Worm (Caenorhabditis elegans) whole organism, young adult: ENCODE data around the gene C04E6.7.

Source experiments
- B0261.1 ChIP-seq: sonication (generic microtip); optimal IDR thresholded peaks from 2 replicates; lab custom pipeline; 2016; ENCODE audit warnings: mild to moderate bottlenecking, missing genetic modification characterization, moderate library complexity, missing compliant biosample characterization
- C06A6.2 ChIP-seq: fragments of 200-800 bp; sonication (Bioruptor generic); conservative IDR thresholded peaks from 2 replicates; pipeline ENCODE4 v1.3.6; 2022; ENCODE audit warnings: missing genetic modification characterization, missing compliant biosample characterization
- F10E7.11 ChIP-seq: sonication (generic microtip); optimal IDR thresholded peaks from 2 replicates; lab custom pipeline; 2017; ENCODE audit warnings: mild to moderate bottlenecking, missing genetic modification characterization, moderate library complexity, missing compliant biosample characterization
- F33H1.4 ChIP-seq: fragments of 200-800 bp; sonication (Bioruptor generic); IDR thresholded peaks from 2 replicates; pipeline ENCODE4 v1.3.6; 2022; ENCODE audit warnings: missing genetic modification reagents, missing genetic modification characterization, missing compliant biosample characterization
- F37B4.10 ChIP-seq: fragments of 200-800 bp; sonication (Bioruptor generic); IDR thresholded peaks from 2 replicates; pipeline ENCODE4 v1.3.6; 2022; ENCODE audit warnings: missing genetic modification characterization, missing compliant biosample characterization
- F55B11.4 ChIP-seq: sonication (generic microtip); optimal IDR thresholded peaks from 2 replicates; lab custom pipeline; 2016; ENCODE audit warnings: missing compliant biosample characterization, missing genetic modification characterization, borderline replicate concordance; ENCODE audit not compliant: insufficient read depth
- F57A8.1 ChIP-seq: fragments of 200-800 bp; sonication (Bioruptor generic); optimal IDR thresholded peaks from 2 replicates; lab custom pipeline; 2018; ENCODE audit warnings: mild to moderate bottlenecking, missing genetic modification characterization, moderate library complexity, missing compliant biosample characterization
- F57C9.4 ChIP-seq: sonication (generic microtip); optimal IDR thresholded peaks from 2 replicates; lab custom pipeline; 2017; ENCODE audit warnings: mild to moderate bottlenecking, missing genetic modification characterization, missing compliant biosample characterization
- K12H6.12 ChIP-seq: fragments of 200-800 bp; sonication (Bioruptor generic); optimal IDR thresholded peaks from 2 replicates; lab custom pipeline; 2018; ENCODE audit warnings: mild to moderate bottlenecking, missing genetic modification characterization, missing compliant biosample characterization
- Y79H2A.3 ChIP-seq: fragments of 200-800 bp; sonication (Bioruptor generic); conservative IDR thresholded peaks from 2 replicates; pipeline ENCODE4 v1.3.6; 2022; ENCODE audit warnings: missing genetic modification reagents, missing genetic modification characterization, missing compliant biosample characterization
- akir-1 ChIP-seq: fragments of 200-800 bp; sonication (Bioruptor generic); optimal IDR thresholded peaks from 2 replicates; lab custom pipeline; 2018; ENCODE audit warnings: mild to moderate bottlenecking, missing genetic modification characterization, moderate library complexity, missing compliant biosample characterization
- ama-1 ChIP-seq, 3 experiments: fragments of 150-350 bp in 1 of 3; sonication (generic microtip) in 2 of 3; optimal IDR thresholded peaks; 2 replicates each; lab custom pipeline; 2014 to 2018; ENCODE audit warnings: missing biosample characterization in 2 of 3, missing genetic modification characterization in 2 of 3, missing genetic modification reagents in 2 of 3
- aptf-2 ChIP-seq: fragments of 200-800 bp; sonication (Bioruptor generic); conservative IDR thresholded peaks from 2 replicates; pipeline ENCODE4 v1.3.6; 2022; ENCODE audit warnings: missing genetic modification reagents, missing genetic modification characterization, missing compliant biosample characterization
- attf-5 ChIP-seq: fragments of 200-800 bp; sonication (Bioruptor generic); optimal IDR thresholded peaks from 2 replicates; lab custom pipeline; 2018; ENCODE audit warnings: mild to moderate bottlenecking, missing genetic modification characterization, missing compliant biosample characterization
- bed-1 ChIP-seq: fragments of 200-800 bp; sonication (Bioruptor generic); IDR thresholded peaks from 2 replicates; pipeline ENCODE4 v1.3.6; 2022; ENCODE audit warnings: missing genetic modification reagents, missing genetic modification characterization, missing compliant biosample characterization
- ceh-100 ChIP-seq: fragments of 200-800 bp; sonication (Bioruptor generic); IDR thresholded peaks from 2 replicates; pipeline ENCODE4 v1.3.6; 2022; ENCODE audit warnings: missing genetic modification reagents, missing genetic modification characterization, missing compliant biosample characterization
- ceh-58 ChIP-seq: fragments of 200-800 bp; sonication (Bioruptor generic); IDR thresholded peaks from 2 replicates; pipeline ENCODE4 v1.3.6; 2022; ENCODE audit warnings: missing genetic modification characterization, missing compliant biosample characterization
- ceh-79 ChIP-seq: sonication (generic microtip); optimal IDR thresholded peaks from 2 replicates; lab custom pipeline; 2017; ENCODE audit warnings: mild to moderate bottlenecking, missing genetic modification characterization, missing compliant biosample characterization
- chd-7 ChIP-seq: sonication (generic microtip); optimal IDR thresholded peaks from 2 replicates; lab custom pipeline; 2016; ENCODE audit warnings: mild to moderate bottlenecking, missing genetic modification characterization, moderate library complexity, missing compliant biosample characterization
- dpl-1 ChIP-seq: fragments of 150-350 bp; optimal IDR thresholded peaks from 2 replicates; lab custom pipeline; 2014; ENCODE audit warnings: missing biosample characterization, missing genetic modification reagents, missing genetic modification characterization
- efl-1 ChIP-seq: fragments of 150-350 bp; optimal IDR thresholded peaks from 2 replicates; lab custom pipeline; 2014; ENCODE audit warnings: missing biosample characterization, missing genetic modification reagents, missing genetic modification characterization
- egl-18 ChIP-seq: fragments of 200-800 bp; sonication (Bioruptor generic); IDR thresholded peaks from 2 replicates; pipeline ENCODE4 v1.3.6; 2022; ENCODE audit warnings: missing genetic modification reagents, missing genetic modification characterization, missing compliant biosample characterization
- fkh-3 ChIP-seq: sonication (generic microtip); optimal IDR thresholded peaks from 2 replicates; lab custom pipeline; 2016; ENCODE audit warnings: mild to moderate bottlenecking, missing genetic modification characterization, missing compliant biosample characterization
- gei-17 ChIP-seq: fragments of 200-800 bp; sonication (Bioruptor generic); optimal IDR thresholded peaks from 2 replicates; lab custom pipeline; 2018; ENCODE audit warnings: mild to moderate bottlenecking, missing genetic modification characterization, missing compliant biosample characterization
- him-1 ChIP-seq: sonication (generic microtip); optimal IDR thresholded peaks from 2 replicates; lab custom pipeline; 2016; ENCODE audit warnings: missing genotype, missing genetic modification reagents, missing genetic modification characterization, missing compliant biosample characterization
- hlh-26 ChIP-seq: fragments of 200-800 bp; sonication (Bioruptor generic); conservative IDR thresholded peaks from 2 replicates; pipeline ENCODE4 v1.3.6; 2022; ENCODE audit warnings: missing genetic modification reagents, missing genetic modification characterization, missing compliant biosample characterization
- hmg-1.2 ChIP-seq: fragments of 200-800 bp; sonication (Bioruptor generic); IDR thresholded peaks from 2 replicates; pipeline ENCODE4 v1.3.6; 2022; ENCODE audit warnings: missing genetic modification reagents, missing genetic modification characterization, missing compliant biosample characterization
- hsf-1 ChIP-seq: fragments of 200-800 bp; sonication (Bioruptor generic); IDR thresholded peaks from 2 replicates; pipeline ENCODE4 v1.3.6; 2022; ENCODE audit warnings: missing genetic modification reagents, missing genetic modification characterization, missing compliant biosample characterization
- lag-1 ChIP-seq: fragments of 200-800 bp; sonication (Bioruptor generic); IDR thresholded peaks from 2 replicates; pipeline ENCODE4 v1.3.6; 2022; ENCODE audit warnings: missing genetic modification reagents, missing genetic modification characterization, missing compliant biosample characterization
- lin-35 ChIP-seq, 3 experiments: fragments of 150-350 bp in 2 of 3; sonication (generic microtip) in 1 of 3; optimal IDR thresholded peaks; 2 replicates each; lab custom pipeline; 2014 to 2018; ENCODE audit warnings: missing biosample characterization in 3 of 3, missing genetic modification characterization in 3 of 3, missing genetic modification reagents in 3 of 3
- lin-54 ChIP-seq: fragments of 200-800 bp; sonication (Bioruptor generic); optimal IDR thresholded peaks from 2 replicates; lab custom pipeline; 2018; ENCODE audit warnings: mild to moderate bottlenecking, missing genetic modification characterization, missing compliant biosample characterization
- madf-3 ChIP-seq: fragments of 200-800 bp; sonication (Bioruptor generic); IDR thresholded peaks from 2 replicates; pipeline ENCODE4 v1.3.6; 2022; ENCODE audit warnings: missing genetic modification reagents, missing genetic modification characterization, missing compliant biosample characterization
- madf-6 ChIP-seq: fragments of 200-800 bp; sonication (Bioruptor generic); IDR thresholded peaks from 2 replicates; pipeline ENCODE4 v1.3.6; 2022; ENCODE audit warnings: missing genetic modification reagents, missing genetic modification characterization, missing compliant biosample characterization
- mcd-1 ChIP-seq: fragments of 200-800 bp; sonication (Bioruptor generic); IDR thresholded peaks from 2 replicates; pipeline ENCODE4 v1.3.6; 2022; ENCODE audit warnings: missing genetic modification reagents, missing genetic modification characterization, missing compliant biosample characterization
- nfya-2 ChIP-seq: fragments of 200-800 bp; sonication (Bioruptor generic); IDR thresholded peaks from 2 replicates; pipeline ENCODE4 v1.3.6; 2022; ENCODE audit warnings: missing genetic modification reagents, missing genetic modification characterization, missing compliant biosample characterization
- nhr-80 ChIP-seq: sonication (generic microtip); optimal IDR thresholded peaks from 2 replicates; lab custom pipeline; 2016; ENCODE audit warnings: missing genetic modification characterization, missing compliant biosample characterization
- rpc-1 ChIP-seq, 2 experiments: fragments of 150-350 bp in 1 of 2; sonication (generic microtip) in 1 of 2; optimal IDR thresholded peaks; 2 replicates each; lab custom pipeline; 2014 to 2018; ENCODE audit warnings: missing biosample characterization in 1 of 2, missing genetic modification characterization in 1 of 2, missing genetic modification reagents in 1 of 2, missing genotype in 1 of 2
- sea-2 ChIP-seq: fragments of 200-800 bp; sonication (Bioruptor generic); IDR thresholded peaks from 2 replicates; pipeline ENCODE4 v1.3.6; 2022; ENCODE audit warnings: missing genetic modification characterization, missing compliant biosample characterization
- snpc-1.3 ChIP-seq: sonication (generic microtip); optimal IDR thresholded peaks from 2 replicates; lab custom pipeline; 2017; ENCODE audit warnings: missing genetic modification characterization, mild to moderate bottlenecking, missing compliant biosample characterization, antibody characterized with exemption, moderate library complexity, missing genotype, missing genetic modification reagents; ENCODE audit not compliant: insufficient read depth
- snpc-4 ChIP-seq, 5 experiments: fragments of 150-350 bp in 1 of 5; sonication (generic microtip) in 4 of 5; optimal IDR thresholded peaks; 2 replicates each; lab custom pipeline; 2014 to 2018; ENCODE audit warnings: missing genetic modification characterization in 5 of 5, missing biosample characterization in 3 of 5, antibody characterized with exemption in 2 of 5, mild to moderate bottlenecking in 2 of 5, missing compliant biosample characterization in 2 of 5, missing genotype in 2 of 5, moderate library complexity in 2 of 5, missing genetic modification reagents in 1 of 5
- unc-130 ChIP-seq: sonication (generic microtip); optimal IDR thresholded peaks from 2 replicates; lab custom pipeline; 2016; ENCODE audit warnings: missing genetic modification reagents, missing genetic modification characterization, missing compliant biosample characterization
- ztf-22 ChIP-seq: fragments of 200-800 bp; sonication (Bioruptor generic); optimal IDR thresholded peaks from 2 replicates; lab custom pipeline; 2018; ENCODE audit warnings: mild to moderate bottlenecking, missing genetic modification characterization, moderate library complexity, missing compliant biosample characterization
- ztf-25 ChIP-seq: fragments of 200-800 bp; sonication (Bioruptor generic); IDR thresholded peaks from 2 replicates; pipeline ENCODE4 v1.3.6; 2022; ENCODE audit warnings: missing genetic modification reagents, missing genetic modification characterization, missing compliant biosample characterization
- ztf-28 ChIP-seq: fragments of 200-800 bp; sonication (Bioruptor generic); IDR thresholded peaks from 2 replicates; pipeline ENCODE4 v1.3.6; 2022; ENCODE audit warnings: missing genetic modification reagents, missing genetic modification characterization, missing compliant biosample characterization
- ztf-3 ChIP-seq: fragments of 200-800 bp; sonication (Bioruptor generic); optimal IDR thresholded peaks from 2 replicates; lab custom pipeline; 2018; ENCODE audit warnings: mild to moderate bottlenecking, missing genetic modification characterization, missing compliant biosample characterization

C04E6.7 gene

DNA sequence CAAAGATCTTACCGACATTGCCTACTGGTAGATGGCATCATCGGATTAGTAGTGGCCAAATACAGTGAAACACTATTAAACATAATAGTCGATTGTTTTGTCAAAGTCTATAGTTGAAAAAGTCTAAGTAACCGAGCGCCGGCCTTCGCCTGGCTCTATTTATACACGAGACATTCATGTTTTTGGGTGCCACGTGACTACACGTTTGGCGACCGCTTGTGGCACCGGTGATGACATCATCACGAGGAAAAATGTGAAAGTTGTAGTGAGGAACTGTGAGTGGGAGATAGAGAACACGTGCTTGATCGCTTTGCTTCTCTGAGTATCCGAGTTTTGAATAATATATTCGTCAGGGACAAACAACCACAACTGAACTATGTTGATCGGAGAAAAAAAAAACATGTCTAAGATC is 48.8 kb upstream of the C04E6.7 start (continued):
- no peak for TF ChIP-seq madf-6 (GFP tag; lab: Robert Waterston, UW)
- 0 out of 2 replicates have a peak, but pooled peaks have one; percentile 10 for TF ChIP-seq madf-3
- TF ChIP-seq F55B11.4, result no peak
- TF ChIP-seq efl-1 (GFP tag; lab: Kevin White, UChicago), result no peak
- TF ChIP-seq ztf-22 (GFP tag; lab: Kevin White, UChicago), result no peak
- TF ChIP-seq sea-2 (GFP tag; lab: Robert Waterston, UW), result 0 out of 2 replicates have a peak, but pooled peaks have one; percentile 38
- no peak for TF ChIP-seq ceh-58
- TF ChIP-seq F57C9.4 (tag; lab: Kevin White, UChicago), result no peak
- peak; percentile 36 for TF ChIP-seq attf-5 (GFP tag; lab: Kevin White, UChicago)
- no peak for TF ChIP-seq Y79H2A.3 (GFP tag; lab: Robert Waterston, UW)
- no peak for TF ChIP-seq ztf-3 (GFP tag; lab: Kevin White, UChicago)
- no peak for TF ChIP-seq snpc-1.3 (tag; lab: Kevin White, UChicago)
- TF ChIP-seq snpc-4 (GFP tag; optimal IDR thresholded peaks at IDR 0.05; lab: Kevin White, UChicago), result no peak
- TF ChIP-seq snpc-4 (tag; optimal IDR thresholded peaks at IDR 0.05; lab: Kevin White, UChicago), result peak in 2 of 4 experiments; percentile 26 to 47
- TF ChIP-seq mcd-1 (GFP tag; lab: Robert Waterston, UW), result no peak
- TF ChIP-seq akir-1, result no peak
- TF ChIP-seq chd-7 (tag; lab: Kevin White, UChicago), result peak; percentile 51
- TF ChIP-seq aptf-2 (GFP tag; lab: Robert Waterston, UW), result no peak
- TF ChIP-seq egl-18 (GFP tag; lab: Robert Waterston, UW), result no peak
- no peak for TF ChIP-seq him-1 (tag; lab: Kevin White, UChicago)
- TF ChIP-seq ama-1 (optimal IDR thresholded peaks at IDR 0.05; lab: Kevin White, UChicago), result peak; percentile 69
- TF ChIP-seq ama-1 (GFP tag; optimal IDR thresholded peaks at IDR 0.05; lab: Kevin White, UChicago), result no peak
- TF ChIP-seq lin-35 (GFP tag; optimal IDR thresholded peaks at IDR 0.05; lab: Kevin White, UChicago), result no peak
- no peak for TF ChIP-seq F10E7.11 (tag; lab: Kevin White, UChicago)
- no peak for TF ChIP-seq F57A8.1 (GFP tag; lab: Kevin White, UChicago)
- TF ChIP-seq fkh-3 (tag; lab: Kevin White, UChicago), result no peak
- TF ChIP-seq bed-1 (GFP tag; lab: Robert Waterston, UW), result no peak
- no peak for TF ChIP-seq unc-130 (GFP tag; lab: Kevin White, UChicago)
- TF ChIP-seq gei-17 (GFP tag; lab: Kevin White, UChicago), result no peak
- TF ChIP-seq hsf-1, result no peak
- no peak for TF ChIP-seq B0261.1
- no peak for TF ChIP-seq ztf-28 (GFP tag; lab: Robert Waterston, UW)
- no peak for TF ChIP-seq nfya-2 (GFP tag; lab: Robert Waterston, UW)
- TF ChIP-seq dpl-1 (GFP tag; lab: Kevin White, UChicago), result no peak
- peak; percentile 20; the same call in 1 of the 2 replicates for TF ChIP-seq hmg-1.2 (GFP tag; lab: Robert Waterston, UW)
- no peak for TF ChIP-seq rpc-1 (optimal IDR thresholded peaks at IDR 0.05; lab: Kevin White, UChicago)
- TF ChIP-seq rpc-1 (tag; optimal IDR thresholded peaks at IDR 0.05; lab: Kevin White, UChicago), result no peak
- TF ChIP-seq lin-54 (GFP tag; lab: Kevin White, UChicago), result no peak
- TF ChIP-seq ceh-100 (GFP tag; lab: Robert Waterston, UW), result no peak
- TF ChIP-seq F33H1.4 (GFP tag; lab: Robert Waterston, UW), result no peak
- TF ChIP-seq F37B4.10 (GFP tag; lab: Robert Waterston, UW), result no peak
- TF ChIP-seq nhr-80, result peak; percentile 17
- no peak for TF ChIP-seq ceh-79 (tag; lab: Kevin White, UChicago)
- TF ChIP-seq hlh-26 (GFP tag; lab: Robert Waterston, UW), result no peak
- peak; percentile 17 for TF ChIP-seq K12H6.12
- no peak for TF ChIP-seq lag-1 (GFP tag; lab: Robert Waterston, UW)
- peak; percentile 56 for TF ChIP-seq C06A6.2 (GFP tag; lab: Robert Waterston, UW)
- no peak for TF ChIP-seq ztf-25 (GFP tag; lab: Robert Waterston, UW)
